Worm (Caenorhabditis elegans) whole organism, L2 larva: Measurements from ENCODE around the gene syg-1.

Experiments used
- C34F6.9 ChIP-seq: fragments of 150-350 bp; optimal IDR thresholded peaks from 2 replicates; lab custom pipeline; 2014; ENCODE audit warnings: missing biosample characterization, missing genetic modification characterization
- F13H6.1 ChIP-seq: sonication (generic microtip); optimal IDR thresholded peaks from 2 replicates; lab custom pipeline; 2016; ENCODE audit warnings: missing genetic modification characterization, missing compliant biosample characterization
- R02D3.7 ChIP-seq: fragments of 150-350 bp; optimal IDR thresholded peaks from 2 replicates; lab custom pipeline; 2014; ENCODE audit warnings: missing biosample characterization, missing genetic modification characterization
- alr-1 ChIP-seq: fragments of 150-350 bp; optimal IDR thresholded peaks from 2 replicates; lab custom pipeline; 2014; ENCODE audit warnings: missing biosample characterization, missing genetic modification characterization
- ama-1 ChIP-seq: fragments of 150-350 bp; optimal IDR thresholded peaks from 2 replicates; lab custom pipeline; 2018; ENCODE audit warnings: inconsistent platforms
- blmp-1 ChIP-seq: sonication (generic microtip); optimal IDR thresholded peaks from 2 replicates; lab custom pipeline; 2017; ENCODE audit warnings: missing genetic modification characterization, mild to moderate bottlenecking, missing compliant biosample characterization, antibody characterized with exemption, moderate library complexity; ENCODE audit not compliant: insufficient read depth
- ceh-16 ChIP-seq: fragments of 150-350 bp; optimal IDR thresholded peaks from 2 replicates; lab custom pipeline; 2014; ENCODE audit warnings: missing biosample characterization, missing genetic modification characterization
- ceh-82 ChIP-seq: fragments of 150-350 bp; optimal IDR thresholded peaks from 2 replicates; lab custom pipeline; 2014; ENCODE audit warnings: missing biosample characterization, missing genetic modification characterization
- crh-2 ChIP-seq: sonication (generic microtip); optimal IDR thresholded peaks from 2 replicates; lab custom pipeline; 2017; ENCODE audit warnings: missing biosample characterization, missing genetic modification characterization
- dmd-4 ChIP-seq: sonication (generic microtip); optimal IDR thresholded peaks from 2 replicates; lab custom pipeline; 2017; ENCODE audit warnings: missing biosample characterization, missing genetic modification characterization
- elt-1 ChIP-seq: fragments of 150-350 bp; optimal IDR thresholded peaks from 2 replicates; lab custom pipeline; 2014; ENCODE audit warnings: missing biosample characterization, missing genetic modification characterization
- fos-1 ChIP-seq: fragments of 150-350 bp; optimal IDR thresholded peaks from 2 replicates; lab custom pipeline; 2014; ENCODE audit warnings: missing biosample characterization, missing genetic modification characterization
- gmeb-1 ChIP-seq: fragments of 150-350 bp; optimal IDR thresholded peaks from 2 replicates; lab custom pipeline; 2014; ENCODE audit warnings: missing biosample characterization, missing genetic modification characterization
- lin-11 ChIP-seq: fragments of 150-350 bp; sonication (generic microtip); optimal IDR thresholded peaks from 2 replicates; lab custom pipeline; 2014; ENCODE audit warnings: missing biosample characterization, missing genetic modification characterization, inconsistent platforms, mixed read lengths
- lin-39 ChIP-seq: fragments of 150-350 bp; optimal IDR thresholded peaks from 2 replicates; lab custom pipeline; 2014; ENCODE audit warnings: missing biosample characterization, missing genetic modification reagents, missing genetic modification characterization
- lsy-2 ChIP-seq, 2 experiments: fragments of 150-350 bp in 1 of 2; sonication (generic microtip) in 1 of 2; optimal IDR thresholded peaks; 2 replicates each; lab custom pipeline; 2014 to 2017; ENCODE audit warnings: missing biosample characterization in 2 of 2, missing genetic modification characterization in 2 of 2
- mdl-1 ChIP-seq, 2 experiments: fragments of 150-350 bp in 1 of 2; sonication (generic microtip) in 1 of 2; optimal IDR thresholded peaks; 2 replicates each; lab custom pipeline; 2017; ENCODE audit warnings: missing biosample characterization in 2 of 2, missing genetic modification characterization in 2 of 2
- nhr-10 ChIP-seq: sonication (generic microtip); optimal IDR thresholded peaks from 2 replicates; lab custom pipeline; 2017; ENCODE audit warnings: missing biosample characterization, missing genetic modification characterization
- nhr-11 ChIP-seq: fragments of 150-350 bp; optimal IDR thresholded peaks from 2 replicates; lab custom pipeline; 2014; ENCODE audit warnings: missing biosample characterization, missing genetic modification characterization
- nhr-12 ChIP-seq: fragments of 150-350 bp; optimal IDR thresholded peaks from 2 replicates; lab custom pipeline; 2014; ENCODE audit warnings: missing biosample characterization, missing genetic modification characterization
- nhr-129 ChIP-seq: fragments of 150-350 bp; optimal IDR thresholded peaks from 2 replicates; lab custom pipeline; 2014; ENCODE audit warnings: missing biosample characterization, missing genetic modification characterization
- nhr-6 ChIP-seq: fragments of 150-350 bp; optimal IDR thresholded peaks from 2 replicates; lab custom pipeline; 2014; ENCODE audit warnings: missing biosample characterization, missing genetic modification characterization
- nhr-77 ChIP-seq: fragments of 150-350 bp; optimal IDR thresholded peaks from 2 replicates; lab custom pipeline; 2014; ENCODE audit warnings: missing biosample characterization, missing genetic modification characterization
- sem-4 ChIP-seq: fragments of 150-350 bp; optimal IDR thresholded peaks from 2 replicates; lab custom pipeline; 2014; ENCODE audit warnings: missing biosample characterization, missing genetic modification reagents, missing genetic modification characterization
- sma-3 ChIP-seq: sonication (generic microtip); optimal IDR thresholded peaks from 2 replicates; lab custom pipeline; 2016; ENCODE audit warnings: missing genetic modification reagents, missing genetic modification characterization, missing compliant biosample characterization
- sma-9 ChIP-seq, 2 experiments: fragments of 150-350 bp in 1 of 2; sonication (generic microtip) in 1 of 2; optimal IDR thresholded peaks; 2 replicates each; lab custom pipeline; 2014 to 2016; ENCODE audit warnings: missing genetic modification characterization in 2 of 2, mild to moderate bottlenecking in 1 of 2, missing biosample characterization in 1 of 2, missing compliant biosample characterization in 1 of 2, missing genetic modification reagents in 1 of 2, moderate library complexity in 1 of 2
- snpc-4 ChIP-seq: fragments of 150-350 bp; optimal IDR thresholded peaks from 2 replicates; lab custom pipeline; 2014; ENCODE audit warnings: missing biosample characterization, missing genetic modification characterization
- unc-55 ChIP-seq: fragments of 150-350 bp; sonication (generic microtip); optimal IDR thresholded peaks from 3 replicates; lab custom pipeline; 2014; ENCODE audit warnings: missing biosample characterization, missing genetic modification reagents, missing genetic modification characterization
- unc-62 ChIP-seq: fragments of 150-350 bp; optimal IDR thresholded peaks from 2 replicates; lab custom pipeline; 2014; ENCODE audit warnings: missing biosample characterization, missing genetic modification reagents, missing genetic modification characterization
- ztf-11 ChIP-seq: sonication (generic microtip); optimal IDR thresholded peaks from 2 replicates; lab custom pipeline; 2017; ENCODE audit warnings: missing biosample characterization, missing genetic modification characterization
- ztf-4 ChIP-seq: fragments of 150-350 bp; optimal IDR thresholded peaks from 2 replicates; lab custom pipeline; 2014; ENCODE audit warnings: missing biosample characterization, missing genetic modification characterization

Gene syg-1

ce11 chrX:2495865-2496314 lies 19.2 kb downstream of the syg-1 start, which contains the start of gene rabr-1 (continued):
- TF ChIP-seq R02D3.7 (tag; lab: Kevin White, UChicago): no peak
- TF ChIP-seq nhr-6: peak; percentile 40
- no peak for TF ChIP-seq ceh-82
- TF ChIP-seq, all 48 proteins: peak for 16

ce11 chrX:2494296-2494695 lies 20.8 kb downstream of the syg-1 start:
- TF ChIP-seq snpc-4 (no peak), ztf-4 (no peak), lsy-2 (tag; optimal IDR thresholded peaks at IDR 0.05; lab: Kevin White, UChicago) (no peak), elt-1 (tag; lab: Kevin White, UChicago) (no peak)
- TF ChIP-seq, all 48 proteins: peak for 0

ce11 chrX:2493586-2494175 lies 21.4 kb downstream of the syg-1 start:
- TF ChIP-seq snpc-4 (peak; percentile 19), mdl-1 (tag; optimal IDR thresholded peaks at IDR 0.05; lab: Kevin White, UChicago) (no peak)

- TF ChIP-seq sma-3 (GFP tag; lab: Kevin White, UChicago): no peak
- peak; percentile 14 for TF ChIP-seq sma-9 (GFP tag; optimal IDR thresholded peaks at IDR 0.05; lab: Kevin White, UChicago)
- no peak for TF ChIP-seq sma-9 (tag; optimal IDR thresholded peaks at IDR 0.05; lab: Kevin White, UChicago)
- peak in 1 of 2 experiments; percentile 13 for TF ChIP-seq lsy-2 (tag; optimal IDR thresholded peaks at IDR 0.05; lab: Kevin White, UChicago)
- TF ChIP-seq snpc-4: no peak
- no peak for TF ChIP-seq nhr-129 (tag; lab: Kevin White, UChicago)
- TF ChIP-seq dmd-4 (tag; lab: Kevin White, UChicago): no peak
- no peak for TF ChIP-seq lin-39 (tag; lab: Kevin White, UChicago)
- peak; percentile 2 for TF ChIP-seq lin-11 (tag; lab: Kevin White, UChicago)
- peak; percentile 21 for TF ChIP-seq sem-4 (tag; lab: Kevin White, UChicago)
- TF ChIP-seq crh-2 (tag; lab: Kevin White, UChicago): no peak
- no peak for TF ChIP-seq gmeb-1 (tag; lab: Kevin White, UChicago)
- TF ChIP-seq C34F6.9: peak; percentile 51
Observed at ce11 chrX:2488526-2489098, 26.5 kb downstream of the syg-1 start, which contains the start of gene hid-1. Gene hid-1, plus strand, starts transcription at chrX:2489048.

ce11 chrX:2483078-2483477 lies 32.0 kb downstream of the syg-1 start, which contains the start of gene K02E10.4:
Gene K02E10.4, plus strand, starts transcription at chrX:2483263.
- TF ChIP-seq F13H6.1 (tag; lab: Kevin White, UChicago) (no peak), crh-2 (tag; lab: Kevin White, UChicago) (no peak), ceh-82 (no peak), unc-62 (no peak), unc-55 (GFP tag; lab: Kevin White, UChicago) (no peak), sma-9 (GFP tag; optimal IDR thresholded peaks at IDR 0.05; lab: Kevin White, UChicago) (no peak), sma-9 (tag; optimal IDR thresholded peaks at IDR 0.05; lab: Kevin White, UChicago) (no peak), ztf-11 (tag; lab: Kevin White, UChicago) (no peak), ceh-16 (no peak), nhr-11 (tag; lab: Kevin White, UChicago) (no peak), ama-1 (no peak)

- TF ChIP-seq alr-1 (tag; lab: Kevin White, UChicago) (no peak), fos-1 (tag; lab: Kevin White, UChicago) (peak; percentile 24)
- TF ChIP-seq, all 48 proteins: peak for 1
Observed at ce11 chrX:2482622-2483021, 32.5 kb downstream of the syg-1 start, which contains the start of gene K02E10.6. Gene K02E10.6, minus strand, starts transcription at chrX:2482770.

- TF ChIP-seq nhr-10 (tag; lab: Kevin White, UChicago): no peak
- TF ChIP-seq ceh-16: no peak
- no peak for TF ChIP-seq nhr-12
- TF ChIP-seq nhr-11 (tag; lab: Kevin White, UChicago): no peak
- no peak for TF ChIP-seq blmp-1 (tag; lab: Kevin White, UChicago)
- TF ChIP-seq nhr-77 (tag; lab: Kevin White, UChicago): no peak
- TF ChIP-seq, all 48 proteins: peak for 0
Observed at ce11 chrX:2478823-2479222, 36.3 kb downstream of the syg-1 start, which contains the start of gene K02E10.5. Gene K02E10.5, minus strand, starts transcription at chrX:2478923.
